Worm (Caenorhabditis elegans) whole organism, L4 larva: ENCODE results near the gene C27A2.12.

Experiments
- F10B5.3 ChIP-seq: sonication (generic microtip); optimal IDR thresholded peaks from 2 replicates; lab custom pipeline; 2016; ENCODE audit warnings: mild to moderate bottlenecking, missing genetic modification characterization, missing compliant biosample characterization
- F37D6.2 ChIP-seq: sonication (generic microtip); optimal IDR thresholded peaks from 2 replicates; lab custom pipeline; 2016; ENCODE audit warnings: mild to moderate bottlenecking, missing genetic modification characterization, missing compliant biosample characterization
- F44E2.7 ChIP-seq: fragments of 200-800 bp; sonication (Bioruptor generic); IDR thresholded peaks from 2 replicates; pipeline ENCODE4 v2.1.2; 2022; ENCODE audit warnings: missing genetic modification characterization, missing compliant biosample characterization
- F49E8.2 ChIP-seq: sonication (generic microtip); optimal IDR thresholded peaks from 2 replicates; lab custom pipeline; 2016; ENCODE audit warnings: missing compliant biosample characterization, mild to moderate bottlenecking, missing genetic modification characterization, borderline replicate concordance
- T20F7.1 ChIP-seq: fragments of 200-800 bp; sonication (Bioruptor generic); optimal IDR thresholded peaks from 2 replicates; lab custom pipeline; 2018; ENCODE audit warnings: mild to moderate bottlenecking, missing genetic modification characterization, missing compliant biosample characterization
- Y105C5A.15 ChIP-seq: fragments of 200-800 bp; sonication (Bioruptor generic); IDR thresholded peaks from 2 replicates; pipeline ENCODE4 v1.3.6; 2022; ENCODE audit warnings: missing genetic modification characterization, missing compliant biosample characterization
- Y5F2A.4 ChIP-seq: fragments of 200-800 bp; sonication (Bioruptor generic); optimal IDR thresholded peaks from 2 replicates; lab custom pipeline; 2018; ENCODE audit warnings: mild to moderate bottlenecking, missing genetic modification characterization, missing compliant biosample characterization
- Y75B8A.6 ChIP-seq: fragments of 200-800 bp; sonication (Bioruptor generic); IDR thresholded peaks from 2 replicates; pipeline ENCODE4 v1.3.6; 2022; ENCODE audit warnings: missing genetic modification reagents, missing genetic modification characterization, missing compliant biosample characterization
- ZK337.2 ChIP-seq: fragments of 200-800 bp; sonication (Bioruptor generic); IDR thresholded peaks from 2 replicates; pipeline ENCODE4 v1.3.6; 2022; ENCODE audit warnings: missing genetic modification reagents, missing genetic modification characterization, missing compliant biosample characterization
- aly-2 ChIP-seq: sonication (generic microtip); optimal IDR thresholded peaks from 2 replicates; lab custom pipeline; 2018; ENCODE audit warnings: missing biosample characterization, missing genetic modification characterization
- ceh-20 ChIP-seq: fragments of 200-800 bp; sonication (Bioruptor generic); IDR thresholded peaks from 2 replicates; pipeline ENCODE4 v1.3.6; 2022; ENCODE audit warnings: missing genetic modification reagents, missing genetic modification characterization, missing compliant biosample characterization
- ceh-28 ChIP-seq: fragments of 150-350 bp; optimal IDR thresholded peaks from 2 replicates; lab custom pipeline; 2014; ENCODE audit warnings: missing biosample characterization, missing genetic modification reagents, missing genetic modification characterization
- ceh-44 ChIP-seq: fragments of 200-800 bp; sonication (Bioruptor generic); IDR thresholded peaks from 2 replicates; pipeline ENCODE4 v1.3.6; 2022; ENCODE audit warnings: missing genetic modification reagents, missing genetic modification characterization, missing compliant biosample characterization
- ces-1 ChIP-seq: fragments of 150-350 bp; sonication (generic microtip); optimal IDR thresholded peaks from 4 replicates; lab custom pipeline; 2014; ENCODE audit warnings: missing biosample characterization, missing genetic modification reagents, missing genetic modification characterization
- daf-12 ChIP-seq: fragments of 150-350 bp; optimal IDR thresholded peaks from 2 replicates; lab custom pipeline; 2014; ENCODE audit warnings: missing biosample characterization, missing genetic modification reagents, missing genetic modification characterization
- daf-16 ChIP-seq, 3 experiments: sonication (generic microtip); optimal IDR thresholded peaks; 2 replicates each; lab custom pipeline; 2016 to 2017; ENCODE audit warnings: missing genetic modification characterization in 3 of 3, missing genetic modification reagents in 3 of 3, mild to moderate bottlenecking in 2 of 3, missing compliant biosample characterization in 2 of 3, missing biosample characterization in 1 of 3, moderate library complexity in 1 of 3
- daf-19 ChIP-seq: fragments of 200-800 bp; sonication (Bioruptor generic); conservative IDR thresholded peaks from 2 replicates; pipeline ENCODE4 v1.3.6; 2022; ENCODE audit warnings: missing genetic modification characterization, missing compliant biosample characterization
- daf-8 ChIP-seq: fragments of 200-800 bp; sonication (Bioruptor generic); IDR thresholded peaks from 2 replicates; pipeline ENCODE4 v1.3.6; 2022; ENCODE audit warnings: missing genetic modification characterization, missing compliant biosample characterization
- dmd-6 ChIP-seq: fragments of 200-800 bp; sonication (Bioruptor generic); IDR thresholded peaks from 2 replicates; pipeline ENCODE4 v1.3.6; 2022; ENCODE audit warnings: missing genetic modification reagents, missing genetic modification characterization, missing compliant biosample characterization
- dve-1 ChIP-seq: sonication (generic microtip); optimal IDR thresholded peaks from 2 replicates; lab custom pipeline; 2017; ENCODE audit warnings: antibody characterized with exemption, mild to moderate bottlenecking, missing genetic modification characterization, missing compliant biosample characterization; ENCODE audit not compliant: insufficient read depth
- egl-43 ChIP-seq: fragments of 200-800 bp; sonication (Bioruptor generic); IDR thresholded peaks from 2 replicates; pipeline ENCODE4 v1.3.6; 2022; ENCODE audit warnings: missing genetic modification reagents, missing genetic modification characterization, missing compliant biosample characterization
- fkh-10 ChIP-seq: fragments of 150-350 bp; optimal IDR thresholded peaks from 2 replicates; lab custom pipeline; 2014; ENCODE audit warnings: missing biosample characterization, missing genetic modification reagents, missing genetic modification characterization
- hif-1 ChIP-seq, 2 experiments: sonication (generic microtip); optimal IDR thresholded peaks; 2 replicates each; lab custom pipeline; 2016 to 2017; ENCODE audit warnings: missing compliant biosample characterization in 2 of 2, missing genetic modification characterization in 2 of 2, missing genetic modification reagents in 2 of 2, missing genotype in 2 of 2, mild to moderate bottlenecking in 1 of 2
- hlh-11 ChIP-seq: fragments of 200-800 bp; sonication (Bioruptor generic); optimal IDR thresholded peaks from 2 replicates; lab custom pipeline; 2018; ENCODE audit warnings: mild to moderate bottlenecking, missing genetic modification characterization, missing compliant biosample characterization
- jun-1 ChIP-seq: fragments of 150-350 bp; optimal IDR thresholded peaks from 2 replicates; lab custom pipeline; 2014; ENCODE audit warnings: missing biosample characterization, missing genetic modification reagents, missing genetic modification characterization
- lin-13 ChIP-seq: fragments of 150-350 bp; optimal IDR thresholded peaks from 2 replicates; lab custom pipeline; 2014; ENCODE audit warnings: missing biosample characterization, missing genetic modification reagents, missing genetic modification characterization
- lin-15B ChIP-seq: fragments of 150-350 bp; sonication (generic microtip); optimal IDR thresholded peaks from 3 replicates; lab custom pipeline; 2014; ENCODE audit warnings: missing biosample characterization, missing genetic modification characterization
- lin-29 ChIP-seq: fragments of 200-800 bp; sonication (Bioruptor generic); IDR thresholded peaks from 2 replicates; pipeline ENCODE4 v1.3.6; 2022; ENCODE audit warnings: missing genetic modification reagents, missing genetic modification characterization, missing compliant biosample characterization
- lir-3 ChIP-seq: sonication (generic microtip); optimal IDR thresholded peaks from 2 replicates; lab custom pipeline; 2016; ENCODE audit warnings: mild to moderate bottlenecking, missing genetic modification characterization, missing compliant biosample characterization
- lsy-2 ChIP-seq, 2 experiments: fragments of 150-350 bp in 1 of 2; sonication (generic microtip) in 1 of 2; optimal IDR thresholded peaks; 2 replicates each; lab custom pipeline; 2014 to 2017; ENCODE audit warnings: missing biosample characterization in 2 of 2, missing genetic modification characterization in 2 of 2
- madf-5 ChIP-seq, 2 experiments: fragments of 200-800 bp; sonication (Bioruptor generic); IDR thresholded peaks; 2 replicates each; pipeline ENCODE4 v1.3.6; 2022; ENCODE audit warnings: missing compliant biosample characterization in 2 of 2, missing genetic modification characterization in 2 of 2
- mes-2 ChIP-seq: sonication (generic microtip); optimal IDR thresholded peaks from 2 replicates; lab custom pipeline; 2016; ENCODE audit warnings: missing genotype, mild to moderate bottlenecking, missing genetic modification characterization, missing compliant biosample characterization; ENCODE audit not compliant: poor library complexity, severe bottlenecking
- mxl-2 ChIP-seq: fragments of 200-800 bp; sonication (Bioruptor generic); conservative IDR thresholded peaks from 2 replicates; pipeline ENCODE4 v1.3.6; 2022; ENCODE audit warnings: missing genetic modification reagents, missing genetic modification characterization, missing compliant biosample characterization
- mxl-3 ChIP-seq: fragments of 200-800 bp; sonication (Bioruptor generic); optimal IDR thresholded peaks from 2 replicates; lab custom pipeline; 2018; ENCODE audit warnings: mild to moderate bottlenecking, missing genetic modification characterization, missing compliant biosample characterization
- nhr-237 ChIP-seq: sonication (generic microtip); optimal IDR thresholded peaks from 2 replicates; lab custom pipeline; 2017; ENCODE audit warnings: missing biosample characterization, missing genetic modification characterization
- nhr-28 ChIP-seq: fragments of 150-350 bp; optimal IDR thresholded peaks from 2 replicates; lab custom pipeline; 2014; ENCODE audit warnings: missing biosample characterization, missing genetic modification characterization
- nhr-48 ChIP-seq: sonication (generic microtip); optimal IDR thresholded peaks from 2 replicates; lab custom pipeline; 2016; ENCODE audit warnings: mild to moderate bottlenecking, missing genetic modification characterization, missing compliant biosample characterization
- nhr-6 ChIP-seq: fragments of 150-350 bp; optimal IDR thresholded peaks from 2 replicates; lab custom pipeline; 2014; ENCODE audit warnings: missing biosample characterization, missing genetic modification characterization
- php-3 ChIP-seq: fragments of 200-800 bp; sonication (Bioruptor generic); IDR thresholded peaks from 2 replicates; pipeline ENCODE4 v1.3.6; 2022; ENCODE audit warnings: missing genetic modification reagents, missing genetic modification characterization, missing compliant biosample characterization
- pqm-1 ChIP-seq: sonication (generic microtip); optimal IDR thresholded peaks from 2 replicates; lab custom pipeline; 2017; ENCODE audit warnings: missing biosample characterization, missing genetic modification characterization
- rbr-2 ChIP-seq: sonication (generic microtip); optimal IDR thresholded peaks from 2 replicates; lab custom pipeline; 2016; ENCODE audit warnings: missing genotype, missing genetic modification characterization, missing compliant biosample characterization
- set-16 ChIP-seq: fragments of 200-800 bp; sonication (Bioruptor generic); IDR thresholded peaks from 2 replicates; pipeline ENCODE4 v1.3.6; 2022; ENCODE audit warnings: missing genetic modification reagents, missing genetic modification characterization, missing compliant biosample characterization
- snpc-4 ChIP-seq: fragments of 150-350 bp; optimal IDR thresholded peaks from 2 replicates; lab custom pipeline; 2014; ENCODE audit warnings: missing biosample characterization, missing genetic modification characterization
- spr-3 ChIP-seq: fragments of 200-800 bp; sonication (Bioruptor generic); optimal IDR thresholded peaks from 2 replicates; lab custom pipeline; 2018; ENCODE audit warnings: mild to moderate bottlenecking, missing genetic modification characterization, missing compliant biosample characterization
- unc-39 ChIP-seq: sonication (generic microtip); optimal IDR thresholded peaks from 2 replicates; lab custom pipeline; 2017; ENCODE audit warnings: missing biosample characterization, missing genetic modification characterization
- unc-62 ChIP-seq, 3 experiments: fragments of 150-350 bp in 1 of 3; sonication (generic microtip); optimal IDR thresholded peaks in 2 of 3; peaks in 1 of 3; 1 replicate in 1 of 3; 2 replicates in 2 of 3; lab custom pipeline; 2014 to 2017; ENCODE audit warnings: missing biosample characterization in 3 of 3, missing genetic modification characterization in 3 of 3, missing genetic modification reagents in 3 of 3, missing genotype in 1 of 3
- zag-1 ChIP-seq: fragments of 150-350 bp; optimal IDR thresholded peaks from 2 replicates; lab custom pipeline; 2014; ENCODE audit warnings: missing biosample characterization, missing genetic modification characterization
- zfp-2 ChIP-seq: sonication (generic microtip); optimal IDR thresholded peaks from 2 replicates; lab custom pipeline; 2016; ENCODE audit warnings: mild to moderate bottlenecking, missing genetic modification characterization, missing compliant biosample characterization
- ztf-11 ChIP-seq: fragments of 150-350 bp; optimal IDR thresholded peaks from 2 replicates; lab custom pipeline; 2014; ENCODE audit warnings: missing biosample characterization, missing genetic modification characterization

Gene C27A2.12

ce11 chrII:5016977-5017585 is 40.9 kb downstream of the C27A2.12 start (continued):
- TF ChIP-seq php-3 = 0 out of 2 replicates have a peak, but pooled peaks have one; percentile 16
- TF ChIP-seq ceh-28 = no peak
- peak; percentile 84 for TF ChIP-seq rbr-2
- TF ChIP-seq ztf-11 (tag; lab: Kevin White, UChicago) = no peak
- no peak for TF ChIP-seq daf-12
- TF ChIP-seq hif-1 (tag; optimal IDR thresholded peaks at IDR 0.05; lab: Kevin White, UChicago) = peak in 1 of 2 experiments; percentile 51
- no peak for TF ChIP-seq spr-3 (GFP tag; lab: Kevin White, UChicago)
- TF ChIP-seq fkh-10 = peak; percentile 58
- no peak for TF ChIP-seq daf-19 (GFP tag; lab: Robert Waterston, UW)
- TF ChIP-seq lsy-2 (tag; optimal IDR thresholded peaks at IDR 0.05; lab: Kevin White, UChicago) = peak; percentile 57 to 76
- TF ChIP-seq daf-16 (GFP tag; optimal IDR thresholded peaks at IDR 0.05; lab: Kevin White, UChicago) = peak; percentile 11 to 19
- peak; percentile 74 for TF ChIP-seq daf-16 (tag; optimal IDR thresholded peaks at IDR 0.05; lab: Kevin White, UChicago)
- no peak for TF ChIP-seq Y5F2A.4
- no peak for TF ChIP-seq mxl-2 (GFP tag; lab: Robert Waterston, UW)
- peak; percentile 66 for TF ChIP-seq mxl-3 (GFP tag; lab: Kevin White, UChicago)
- no peak for TF ChIP-seq jun-1
- TF ChIP-seq egl-43 (GFP tag; lab: Robert Waterston, UW) = no peak
- no peak for TF ChIP-seq Y105C5A.15
- peak; percentile 33 for TF ChIP-seq ces-1
- peak; percentile 32 for TF ChIP-seq nhr-48 (tag; lab: Kevin White, UChicago)
- peak in 1 of 2 experiments; percentile 63 for TF ChIP-seq unc-62 (GFP tag; optimal IDR thresholded peaks at IDR 0.05 in 1 of 2; lab: Kevin White, UChicago)
- no peak for TF ChIP-seq unc-62 (tag; optimal IDR thresholded peaks at IDR 0.05; lab: Kevin White, UChicago)
- no peak for TF ChIP-seq lin-15B (tag; lab: Kevin White, UChicago)
- no peak for TF ChIP-seq lin-29 (GFP tag; lab: Robert Waterston, UW)
- TF ChIP-seq Y75B8A.6 (GFP tag; lab: Robert Waterston, UW) = no peak
- TF ChIP-seq ZK337.2 = no peak
- TF ChIP-seq daf-8 (GFP tag; lab: Robert Waterston, UW) = no peak
- TF ChIP-seq nhr-6 = peak; percentile 21
- no peak for TF ChIP-seq unc-39 (tag; lab: Kevin White, UChicago)
- no peak for TF ChIP-seq zag-1 (tag; lab: Kevin White, UChicago)
- TF ChIP-seq pqm-1 (tag; lab: Kevin White, UChicago) = no peak
- no peak for TF ChIP-seq zfp-2 (tag; lab: Kevin White, UChicago)
- peak; percentile 78 for TF ChIP-seq dve-1 (tag; lab: Kevin White, UChicago)
- peak; percentile 5 for TF ChIP-seq F37D6.2 (tag; lab: Kevin White, UChicago)
- no peak for TF ChIP-seq aly-2 (tag; lab: Kevin White, UChicago)
- TF ChIP-seq T20F7.1 = no peak
- TF ChIP-seq snpc-4 (tag; lab: Kevin White, UChicago) = no peak
- TF ChIP-seq mes-2 (tag; lab: Kevin White, UChicago) = peak; percentile 69
- TF ChIP-seq dmd-6 (GFP tag; lab: Robert Waterston, UW) = peak; percentile 59; the same call in 1 of the 2 replicates
- no peak for TF ChIP-seq F44E2.7
- TF ChIP-seq hlh-11 (tag; lab: Kevin White, UChicago) = peak; percentile 83
- no peak for TF ChIP-seq nhr-237
- no peak for TF ChIP-seq ceh-44 (GFP tag; lab: Robert Waterston, UW)
- no peak for TF ChIP-seq lin-13 (GFP tag; lab: Kevin White, UChicago)
- TF ChIP-seq F10B5.3 (tag; lab: Kevin White, UChicago) = no peak
- peak; percentile 72 for TF ChIP-seq nhr-28 (tag; lab: Kevin White, UChicago)
- no peak for TF ChIP-seq F49E8.2 (tag; lab: Kevin White, UChicago)
- peak; percentile 44 for TF ChIP-seq ceh-20 (GFP tag; lab: Robert Waterston, UW)
- no peak for TF ChIP-seq lir-3 (tag; lab: Kevin White, UChicago)
- TF ChIP-seq madf-5 (GFP tag; IDR thresholded peaks at IDR 0.05; lab: Robert Waterston, UW) = no peak
- TF ChIP-seq set-16 (GFP tag; lab: Robert Waterston, UW) = peak; percentile 44; the same call in 1 of the 2 replicates
